Worm (Caenorhabditis elegans) whole organism, L3 larva: ENCODE data around the gene Y71H2AL.2.
A peak's percentile ranks its signal among the peaks of the same experiment; 100 is the strongest.

ENCODE experiments used
- R02D3.7 ChIP-seq: fragments of 150-350 bp; optimal IDR thresholded peaks from 2 replicates; lab custom pipeline; 2014; ENCODE audit warnings: missing biosample characterization, missing genetic modification characterization
- ceh-28 ChIP-seq: fragments of 150-350 bp; optimal IDR thresholded peaks from 2 replicates; lab custom pipeline; 2014; ENCODE audit warnings: missing biosample characterization, missing genetic modification reagents, missing genetic modification characterization
- ceh-82 ChIP-seq: fragments of 150-350 bp; optimal IDR thresholded peaks from 2 replicates; lab custom pipeline; 2014; ENCODE audit warnings: missing biosample characterization, missing genetic modification characterization
- ceh-9 ChIP-seq: sonication (generic microtip); optimal IDR thresholded peaks from 2 replicates; lab custom pipeline; 2018; ENCODE audit warnings: missing biosample characterization, missing genetic modification characterization
- egl-27 ChIP-seq: sonication (generic microtip); optimal IDR thresholded peaks from 4 replicates; lab custom pipeline; 2017; ENCODE audit warnings: missing biosample characterization, missing genetic modification reagents, missing genetic modification characterization
- elt-1 ChIP-seq: fragments of 150-350 bp; optimal IDR thresholded peaks from 2 replicates; lab custom pipeline; 2014; ENCODE audit warnings: missing biosample characterization, missing genetic modification characterization
- elt-2 ChIP-seq: sonication (generic microtip); optimal IDR thresholded peaks from 2 replicates; lab custom pipeline; 2016; ENCODE audit warnings: missing genetic modification reagents, mild to moderate bottlenecking, missing genetic modification characterization, missing compliant biosample characterization
- elt-3 ChIP-seq, 3 experiments: fragments of 150-350 bp in 1 of 3; sonication (generic microtip) in 2 of 3; optimal IDR thresholded peaks; 2 replicates in 2 of 3; 4 replicates in 1 of 3; lab custom pipeline; 2014 to 2017; ENCODE audit warnings: missing biosample characterization in 3 of 3, missing genetic modification characterization in 3 of 3
- fkh-10 ChIP-seq: sonication (generic microtip); optimal IDR thresholded peaks from 2 replicates; lab custom pipeline; 2017; ENCODE audit warnings: missing biosample characterization, missing genetic modification reagents, missing genetic modification characterization
- fkh-2 ChIP-seq: fragments of 150-350 bp; optimal IDR thresholded peaks from 2 replicates; lab custom pipeline; 2014; ENCODE audit warnings: missing biosample characterization, missing genetic modification reagents, missing genetic modification characterization
- fos-1 ChIP-seq: fragments of 150-350 bp; optimal IDR thresholded peaks from 2 replicates; lab custom pipeline; 2014; ENCODE audit warnings: missing biosample characterization, missing genetic modification characterization
- hmg-11 ChIP-seq: sonication (generic microtip); optimal IDR thresholded peaks from 2 replicates; lab custom pipeline; 2016; ENCODE audit warnings: missing genetic modification characterization, missing compliant biosample characterization
- lin-15B ChIP-seq: fragments of 150-350 bp; optimal IDR thresholded peaks from 2 replicates; lab custom pipeline; 2014; ENCODE audit warnings: missing biosample characterization, missing genetic modification characterization
- lsy-12 ChIP-seq: sonication (generic microtip); optimal IDR thresholded peaks from 2 replicates; lab custom pipeline; 2016; ENCODE audit warnings: mild to moderate bottlenecking, missing genetic modification characterization, missing compliant biosample characterization
- mml-1 ChIP-seq: fragments of 150-350 bp; sonication (generic microtip); optimal IDR thresholded peaks from 3 replicates; lab custom pipeline; 2014; ENCODE audit warnings: missing biosample characterization, missing genetic modification characterization
- nhr-11 ChIP-seq: fragments of 150-350 bp; optimal IDR thresholded peaks from 2 replicates; lab custom pipeline; 2014; ENCODE audit warnings: missing biosample characterization, missing genetic modification characterization
- nhr-23 ChIP-seq: fragments of 150-350 bp; optimal IDR thresholded peaks from 2 replicates; lab custom pipeline; 2014; ENCODE audit warnings: missing biosample characterization, missing genetic modification reagents, missing genetic modification characterization
- nhr-237 ChIP-seq: fragments of 150-350 bp; optimal IDR thresholded peaks from 2 replicates; lab custom pipeline; 2014; ENCODE audit warnings: missing biosample characterization, missing genetic modification characterization
- nhr-25 ChIP-seq: sonication (generic microtip); optimal IDR thresholded peaks from 2 replicates; lab custom pipeline; 2017; ENCODE audit warnings: missing biosample characterization, missing genetic modification characterization
- nhr-43 ChIP-seq: sonication (generic microtip); optimal IDR thresholded peaks from 2 replicates; lab custom pipeline; 2016; ENCODE audit warnings: mild to moderate bottlenecking, missing genetic modification characterization, missing compliant biosample characterization; ENCODE audit not compliant: poor library complexity, severe bottlenecking
- nhr-76 ChIP-seq: fragments of 150-350 bp; sonication (generic microtip); optimal IDR thresholded peaks from 5 replicates; lab custom pipeline; 2014; ENCODE audit warnings: missing biosample characterization, missing genetic modification characterization
- nhr-77 ChIP-seq: fragments of 150-350 bp; optimal IDR thresholded peaks from 2 replicates; lab custom pipeline; 2014; ENCODE audit warnings: missing biosample characterization, missing genetic modification characterization
- pha-4 ChIP-seq: fragments of 150-350 bp; optimal IDR thresholded peaks from 2 replicates; lab custom pipeline; 2014; ENCODE audit warnings: missing biosample characterization, missing genetic modification reagents, missing genetic modification characterization
- pqm-1 ChIP-seq: fragments of 150-350 bp; optimal IDR thresholded peaks from 2 replicates; lab custom pipeline; 2017; ENCODE audit warnings: missing biosample characterization, missing genetic modification characterization, inconsistent platforms
- sea-2 ChIP-seq: fragments of 150-350 bp; sonication (generic microtip); optimal IDR thresholded peaks from 4 replicates; lab custom pipeline; 2014; ENCODE audit warnings: missing biosample characterization, missing genetic modification reagents, missing genetic modification characterization
- snpc-4 ChIP-seq: fragments of 150-350 bp; optimal IDR thresholded peaks from 2 replicates; lab custom pipeline; 2014; ENCODE audit warnings: missing biosample characterization, missing genetic modification characterization
- tbx-2 ChIP-seq: sonication (generic microtip); optimal IDR thresholded peaks from 2 replicates; lab custom pipeline; 2016; ENCODE audit warnings: mild to moderate bottlenecking, missing genetic modification characterization, missing compliant biosample characterization
- unc-39 ChIP-seq: sonication (generic microtip); optimal IDR thresholded peaks from 4 replicates; lab custom pipeline; 2017; ENCODE audit warnings: missing biosample characterization, missing genetic modification characterization
- unc-62 ChIP-seq: fragments of 150-350 bp; sonication (generic microtip); optimal IDR thresholded peaks from 4 replicates; lab custom pipeline; 2014; ENCODE audit warnings: missing biosample characterization, missing genetic modification reagents, missing genetic modification characterization
- zag-1 ChIP-seq: fragments of 150-350 bp; optimal IDR thresholded peaks from 2 replicates; lab custom pipeline; 2014; ENCODE audit warnings: missing biosample characterization, missing genetic modification characterization
- ztf-4 ChIP-seq: fragments of 150-350 bp; optimal IDR thresholded peaks from 2 replicates; lab custom pipeline; 2014; ENCODE audit warnings: missing biosample characterization, missing genetic modification characterization

Gene Y71H2AL.2

ce11 chrIII:2686064-2686463 is at the start of gene Y71H2AL.2, which contains the start of the genes Y71H2AL.4 and pbo-1:
TSS of gene Y71H2AL.2 (plus strand) at chrIII:2686364.
TSS of gene Y71H2AL.4 (plus strand) at chrIII:2686408.
TSS of gene pbo-1 (minus strand) at chrIII:2686463.
- TF ChIP-seq ztf-4 (no peak), elt-3 (tag; optimal IDR thresholded peaks at IDR 0.05; lab: Kevin White, UChicago) (no peak), nhr-77 (tag; lab: Kevin White, UChicago) (no peak), snpc-4 (tag; lab: Kevin White, UChicago) (no peak), nhr-11 (tag; lab: Kevin White, UChicago) (no peak), fkh-10 (GFP tag; lab: Kevin White, UChicago) (no peak), lsy-12 (tag; lab: Kevin White, UChicago) (no peak)

- no peak for TF ChIP-seq hmg-11 (tag; lab: Kevin White, UChicago)
- TF ChIP-seq R02D3.7 (tag; lab: Kevin White, UChicago), result no peak
Observed at ce11 chrIII:2641659-2642058, 44.5 kb upstream of the Y71H2AL.2 start.

- TF ChIP-seq snpc-4 (tag; lab: Kevin White, UChicago) (no peak), sea-2 (GFP tag; lab: Kevin White, UChicago) (no peak), mml-1 (tag; lab: Kevin White, UChicago) (no peak), hmg-11 (tag; lab: Kevin White, UChicago) (no peak), fkh-2 (no peak), nhr-23 (tag; lab: Kevin White, UChicago) (peak; percentile 55), elt-3 (tag; optimal IDR thresholded peaks at IDR 0.05; lab: Kevin White, UChicago) (peak in 1 of 3 experiments; percentile 3), ceh-9 (tag; lab: Kevin White, UChicago) (no peak), unc-39 (tag; lab: Kevin White, UChicago) (no peak), fos-1 (tag; lab: Kevin White, UChicago) (no peak), zag-1 (tag; lab: Kevin White, UChicago) (no peak), unc-62 (GFP tag; lab: Kevin White, UChicago) (no peak), nhr-77 (tag; lab: Kevin White, UChicago) (no peak), egl-27 (tag; lab: Kevin White, UChicago) (no peak), pqm-1 (tag; lab: Kevin White, UChicago) (peak; percentile 52), fkh-10 (GFP tag; lab: Kevin White, UChicago) (no peak), nhr-237 (tag; lab: Kevin White, UChicago) (no peak), lsy-12 (tag; lab: Kevin White, UChicago) (no peak), nhr-43 (tag; lab: Kevin White, UChicago) (peak; percentile 1), ceh-82 (tag; lab: Kevin White, UChicago) (no peak), elt-2 (tag; lab: Kevin White, UChicago) (peak; percentile 67), ceh-28 (tag; lab: Kevin White, UChicago) (peak; percentile 33), lin-15B (tag; lab: Kevin White, UChicago) (no peak), elt-1 (tag; lab: Kevin White, UChicago) (no peak), ztf-4 (no peak), nhr-76 (tag; lab: Kevin White, UChicago) (no peak), pha-4 (tag; lab: Kevin White, UChicago) (peak; percentile 37)
Observed at ce11 chrIII:2647194-2647925, 38.8 kb upstream of the Y71H2AL.2 start.

ce11 chrIII:2651519-2651918 is 34.6 kb upstream of the Y71H2AL.2 start:
- TF ChIP-seq tbx-2 (no peak), nhr-25 (peak; percentile 51)

- no peak for TF ChIP-seq fkh-2
- TF ChIP-seq pqm-1 (tag; lab: Kevin White, UChicago), result peak; percentile 69
- peak; percentile 73 for TF ChIP-seq elt-2 (tag; lab: Kevin White, UChicago)
- TF ChIP-seq unc-62 (GFP tag; lab: Kevin White, UChicago), result no peak
- TF ChIP-seq pha-4 (tag; lab: Kevin White, UChicago), result peak; percentile 57
- TF ChIP-seq zag-1 (tag; lab: Kevin White, UChicago), result no peak
Observed at ce11 chrIII:2652704-2653566, 33.2 kb upstream of the Y71H2AL.2 start.
